Worm (Caenorhabditis elegans): ENCODE data around the gene Y82E9BL.1.

Y82E9BL.1 gene

DNA sequence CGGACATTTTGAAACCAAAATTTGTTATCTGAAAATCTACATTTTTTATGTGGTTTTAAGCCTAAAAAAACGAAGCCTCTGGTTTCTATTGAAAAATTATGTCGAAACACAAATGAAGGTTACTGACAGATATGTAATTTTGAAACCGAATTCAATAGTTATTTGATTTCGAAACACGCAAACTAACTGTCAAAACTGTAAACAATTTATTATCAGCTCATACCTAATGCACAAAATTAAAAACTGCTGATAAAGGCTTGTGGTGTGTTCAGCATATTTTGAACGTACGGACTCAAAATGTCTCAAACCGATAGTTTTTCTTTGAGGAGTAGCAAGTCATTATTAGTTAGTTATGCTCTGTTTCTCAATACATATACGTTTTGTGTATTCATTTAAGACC is 12.7 kb downstream of the Y82E9BL.1 start, which contains the start of gene fbxa-26:
fbxa-26 (minus strand) TSS at position 35 of the 400 bp plus-strand sequence.
- TF ChIP-seq let-607 (tag; optimal IDR thresholded peaks at IDR 0.05) (no peak), ztf-25 (GFP tag; IDR thresholded peaks at IDR 0.05) (no peak), cebp-1 (GFP tag; IDR thresholded peaks at IDR 0.05) (peak; percentile 55; the same call in 1 of the 2 replicates), cebp-1 (tag; optimal IDR thresholded peaks at IDR 0.05) (peak; percentile 70), unc-62 (GFP tag; optimal IDR thresholded peaks at IDR 0.05) (peak; percentile 0), Y56A3A.18 (GFP tag; IDR thresholded peaks at IDR 0.05) (no peak), nhr-80 (tag; optimal IDR thresholded peaks at IDR 0.05) (peak; percentile 55)

DNA sequence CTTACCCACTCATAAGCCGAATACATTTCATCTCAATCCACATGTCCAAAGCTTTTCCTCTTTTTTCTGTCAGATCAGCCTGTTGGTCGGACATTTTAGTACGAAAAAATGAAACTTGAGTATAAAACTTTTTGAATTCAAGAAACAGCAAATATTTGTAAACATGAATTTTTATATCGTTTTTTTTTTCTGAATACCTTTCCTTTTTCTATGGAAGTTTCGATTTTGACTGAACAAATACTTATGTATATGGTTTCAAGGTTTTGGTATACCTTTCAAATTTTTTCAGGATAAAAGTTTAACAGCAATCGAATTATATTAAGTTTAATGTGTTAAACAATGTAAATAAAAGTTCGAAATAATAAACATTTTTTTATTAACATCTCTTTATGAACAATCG is 15.0 kb downstream of the Y82E9BL.1 start, which contains the start of gene fbxa-5:
fbxa-5 (minus strand) TSS at position 101 of the 400 bp plus-strand sequence.
- TF ChIP-seq lag-1 (GFP tag; IDR thresholded peaks at IDR 0.05) (no peak), nhr-80 (tag; optimal IDR thresholded peaks at IDR 0.05) (no peak), nhr-179 (tag; optimal IDR thresholded peaks at IDR 0.05) (no peak), K11D2.4 (GFP tag; IDR thresholded peaks at IDR 0.05) (no peak), ztf-6 (GFP tag; IDR thresholded peaks at IDR 0.05) (no peak)

DNA sequence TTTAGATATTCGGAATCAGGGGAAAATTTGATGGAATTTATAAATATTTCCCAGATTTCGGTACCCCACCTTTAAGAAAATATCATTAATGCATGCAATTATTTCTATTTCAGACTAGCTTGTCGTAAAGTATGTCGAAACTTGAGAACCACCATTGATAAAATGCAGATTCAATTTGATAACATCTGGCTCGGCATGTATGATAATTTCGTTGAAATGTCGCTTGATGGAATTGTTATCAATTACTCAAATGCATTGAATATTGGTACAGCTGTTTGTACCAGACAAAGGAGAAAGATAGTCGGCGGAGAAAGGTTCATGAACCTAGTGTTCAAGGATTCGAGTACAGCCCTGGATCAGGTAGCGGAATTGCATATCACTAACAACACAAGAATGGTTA is 23.3 kb downstream of the Y82E9BL.1 start, which contains the start of gene Y82E9BL.19:
Y82E9BL.19 (plus strand) TSS at position 123 of the 400 bp plus-strand sequence.
- peak; percentile 59 for TF ChIP-seq nhr-80 (tag; optimal IDR thresholded peaks at IDR 0.05)
- 0 out of 2 replicates have a peak, but pooled peaks have one; percentile 8 for TF ChIP-seq pbrm-1 (GFP tag; IDR thresholded peaks at IDR 0.05)
- TF ChIP-seq nhr-27 (tag; optimal IDR thresholded peaks at IDR 0.05), result no peak

DNA sequence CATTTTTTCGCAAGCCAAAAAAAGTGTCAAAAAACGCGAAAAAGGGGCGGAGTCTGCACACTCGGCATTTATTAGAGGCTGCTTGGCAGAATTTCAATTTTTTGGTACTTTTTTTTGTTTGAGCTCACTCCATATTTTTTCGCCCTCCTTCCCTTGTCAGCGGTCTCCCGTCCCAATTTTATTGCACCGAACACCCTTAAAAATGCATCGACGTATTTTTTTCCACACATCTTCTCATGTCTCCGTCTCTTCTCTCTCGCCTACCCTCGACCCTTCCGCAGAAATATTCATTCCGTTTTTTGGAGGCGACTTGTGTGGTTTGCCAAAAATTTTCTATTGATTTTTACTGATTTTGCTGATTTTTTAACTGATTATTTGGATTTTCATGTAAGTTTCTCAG is 28.7 kb downstream of the Y82E9BL.1 start, which contains the start of gene Y82E9BL.18:
Y82E9BL.18 (plus strand) TSS at position 301 of the 400 bp plus-strand sequence.
- no peak for TF ChIP-seq Y56A3A.18 (GFP tag; IDR thresholded peaks at IDR 0.05)

DNA sequence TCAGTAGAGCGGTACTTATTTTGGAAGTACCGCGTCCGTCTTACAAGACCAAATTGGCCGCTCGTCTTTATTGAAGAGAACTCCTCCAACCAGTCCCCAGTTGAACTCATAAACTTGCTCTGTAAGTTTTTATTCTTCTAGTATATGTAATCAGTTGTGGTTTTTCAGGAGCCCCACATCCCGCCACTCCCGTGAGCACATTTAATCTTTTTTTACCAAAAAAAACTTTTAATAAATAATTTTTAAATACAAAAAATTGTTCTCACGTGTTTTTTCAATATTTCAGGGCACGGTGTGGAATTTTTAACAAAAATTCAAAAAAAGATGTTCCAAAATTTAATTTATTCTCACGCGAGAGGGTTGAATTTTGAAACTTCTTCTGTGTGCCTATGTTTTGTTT is 30.7 kb downstream of the Y82E9BL.1 start, which contains the start of gene fbxa-14:
fbxa-14 (minus strand) TSS at position 101 of the 400 bp plus-strand sequence.
- TF ChIP-seq nhr-90 (tag; optimal IDR thresholded peaks at IDR 0.05), result no peak
- TF ChIP-seq ztf-18 (tag; optimal IDR thresholded peaks at IDR 0.05), result no peak
- TF ChIP-seq dpl-1 (GFP tag; optimal IDR thresholded peaks at IDR 0.05), result no peak
- TF ChIP-seq Y95B8A.8 (GFP tag; IDR thresholded peaks at IDR 0.05), result no peak
- no peak for TF ChIP-seq Y53F4B.3 (GFP tag; IDR thresholded peaks at IDR 0.05)
- no peak for TF ChIP-seq aptf-2 (GFP tag; conservative IDR thresholded peaks at IDR 0.05)
- TF ChIP-seq dox-1 (GFP tag; IDR thresholded peaks at IDR 0.05), result no peak
- TF ChIP-seq snpc-4 (GFP tag; optimal IDR thresholded peaks at IDR 0.05), result no peak
- TF ChIP-seq snpc-4 (tag; optimal IDR thresholded peaks at IDR 0.05), result no peak
- TF ChIP-seq sdz-38 (tag; optimal IDR thresholded peaks at IDR 0.05), result no peak
- no peak for TF ChIP-seq cebp-1 (GFP tag; IDR thresholded peaks at IDR 0.05)
- TF ChIP-seq cebp-1 (tag; optimal IDR thresholded peaks at IDR 0.05), result no peak
- no peak for TF ChIP-seq ztf-3 (GFP tag; optimal IDR thresholded peaks at IDR 0.05)
- no peak for TF ChIP-seq efl-1 (GFP tag; optimal IDR thresholded peaks at IDR 0.05)

DNA sequence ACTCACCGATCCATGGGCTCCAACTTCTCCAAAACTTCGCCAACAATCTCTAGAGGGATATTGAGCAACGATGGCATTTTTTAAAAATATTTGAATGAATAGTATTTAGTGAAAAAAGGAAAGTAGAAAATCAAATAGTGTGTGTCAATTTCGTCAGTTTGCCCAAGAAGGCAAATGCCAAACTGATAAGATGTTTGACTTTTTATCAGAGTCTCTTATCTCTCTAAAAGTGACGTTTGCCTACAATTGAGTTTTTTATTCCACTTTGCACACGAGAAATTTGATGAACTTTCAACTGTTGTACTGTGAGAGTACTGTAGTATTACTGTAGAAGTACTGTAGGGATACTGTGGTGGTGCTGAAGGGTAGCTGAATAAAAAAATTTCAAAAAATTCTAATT is 31.7 kb downstream of the Y82E9BL.1 start:
- TF ChIP-seq madf-8 (GFP tag; conservative IDR thresholded peaks at IDR 0.05) (no peak), atf-7 (tag; optimal IDR thresholded peaks at IDR 0.05) (peak; percentile 35), nhr-80 (tag; optimal IDR thresholded peaks at IDR 0.05) (peak; percentile 72), pbrm-1 (GFP tag; IDR thresholded peaks at IDR 0.05) (no peak), aptf-3 (GFP tag; IDR thresholded peaks at IDR 0.05) (no peak), snpc-1.3 (tag; optimal IDR thresholded peaks at IDR 0.05; ENCODE audit: insufficient read depth) (no peak), ztf-26 (tag; optimal IDR thresholded peaks at IDR 0.05) (no peak), nfyb-1 (GFP tag; IDR thresholded peaks at IDR 0.05) (no peak), T07F8.4 (tag; optimal IDR thresholded peaks at IDR 0.05) (no peak), ets-4 (GFP tag; optimal IDR thresholded peaks at IDR 0.05) (peak; percentile 17), zim-3 (tag; optimal IDR thresholded peaks at IDR 0.05) (no peak), akir-1 (GFP tag; optimal IDR thresholded peaks at IDR 0.05) (no peak), attf-3 (GFP tag; conservative IDR thresholded peaks at IDR 0.05) (no peak), cebp-1 (GFP tag; IDR thresholded peaks at IDR 0.05) (peak; percentile 21; the same call in 1 of the 2 replicates), cebp-1 (tag; optimal IDR thresholded peaks at IDR 0.05) (peak; percentile 32), Y79H2A.3 (GFP tag; conservative IDR thresholded peaks at IDR 0.05) (no peak), nhr-27 (tag; optimal IDR thresholded peaks at IDR 0.05) (no peak), K11D2.4 (GFP tag; IDR thresholded peaks at IDR 0.05) (no peak)
